Worm (Caenorhabditis elegans) whole organism, L4/young adult: ENCODE data around the gene Y26E6A.2.

Source experiments
- W03F9.2 ChIP-seq: fragments of 150-350 bp; optimal IDR thresholded peaks from 2 replicates; lab custom pipeline; 2014; ENCODE audit warnings: missing biosample characterization, missing genetic modification characterization
- dao-5 ChIP-seq: sonication (generic microtip); optimal IDR thresholded peaks from 2 replicates; lab custom pipeline; 2016; ENCODE audit warnings: missing genotype, missing genetic modification characterization, moderate library complexity, missing compliant biosample characterization
- him-1 ChIP-seq: sonication (generic microtip); optimal IDR thresholded peaks from 2 replicates; lab custom pipeline; 2016; ENCODE audit warnings: missing genotype, missing genetic modification reagents, missing genetic modification characterization, missing compliant biosample characterization

DNA sequence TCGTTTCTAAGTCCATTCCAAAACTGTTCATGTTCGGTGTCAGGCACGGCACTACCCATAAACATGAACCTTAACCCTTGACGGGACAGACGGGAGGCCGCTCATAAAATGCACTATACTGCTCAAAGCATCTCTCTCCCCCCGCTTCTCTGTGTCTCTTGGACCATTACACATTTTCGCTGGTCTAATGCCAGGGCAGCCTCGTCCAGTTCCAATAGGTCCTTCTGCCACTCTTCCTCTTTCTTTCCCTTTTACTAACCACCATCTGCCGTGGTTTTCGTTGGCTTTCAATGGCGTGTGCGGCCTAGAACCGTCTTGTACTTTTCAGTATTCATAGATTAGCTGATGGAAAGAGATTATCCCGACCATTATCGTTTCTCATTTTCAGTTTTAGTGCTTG lies 34.0 kb upstream of the Y26E6A.2 start:
- TF ChIP-seq him-1 (tag; lab: Kevin White, UChicago) (no peak), dao-5 (tag; lab: Kevin White, UChicago) (no peak), W03F9.2 (tag; lab: Kevin White, UChicago) (no peak)
